Worm (Caenorhabditis elegans): ENCODE measurements around the gene ndub-6.

ndub-6 gene

ce11 chrIV:11641802-11642201 lies 10.4 kb upstream of the ndub-6 start, which contains the start of gene ZK809.1:
Gene ZK809.1 (plus strand): TSS chrIV:11642102.
- TF ChIP-seq unc-62 (GFP tag; optimal IDR thresholded peaks at IDR 0.05): no peak

DNA sequence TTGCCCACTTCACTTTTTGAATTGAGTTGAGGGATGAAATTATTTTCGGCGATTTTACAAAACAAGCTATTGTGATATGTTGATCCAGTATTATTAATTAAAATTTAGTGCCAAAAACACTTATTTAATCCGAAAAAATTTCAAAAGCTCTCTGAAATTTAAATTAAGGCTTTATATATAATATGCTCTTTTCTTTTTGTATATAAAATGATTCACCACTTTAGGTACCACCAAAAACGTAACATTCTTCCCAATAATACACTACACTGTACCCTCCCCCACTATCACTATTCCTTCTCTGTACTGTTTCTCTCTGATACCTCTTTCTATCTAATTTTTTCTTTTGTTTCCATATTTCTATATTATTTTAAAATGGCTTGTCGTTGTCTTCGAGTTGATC lies 8.4 kb upstream of the ndub-6 start, which contains the start of gene prx-2:
TSS of gene prx-2 (plus strand) at position 301 of the 400 bp plus-strand sequence.
- TF ChIP-seq unc-62 (GFP tag; optimal IDR thresholded peaks at IDR 0.05): no peak

ce11 chrIV:11644705-11645104 lies 7.5 kb upstream of the ndub-6 start:
- no peak for TF ChIP-seq unc-62 (GFP tag; optimal IDR thresholded peaks at IDR 0.05)

DNA sequence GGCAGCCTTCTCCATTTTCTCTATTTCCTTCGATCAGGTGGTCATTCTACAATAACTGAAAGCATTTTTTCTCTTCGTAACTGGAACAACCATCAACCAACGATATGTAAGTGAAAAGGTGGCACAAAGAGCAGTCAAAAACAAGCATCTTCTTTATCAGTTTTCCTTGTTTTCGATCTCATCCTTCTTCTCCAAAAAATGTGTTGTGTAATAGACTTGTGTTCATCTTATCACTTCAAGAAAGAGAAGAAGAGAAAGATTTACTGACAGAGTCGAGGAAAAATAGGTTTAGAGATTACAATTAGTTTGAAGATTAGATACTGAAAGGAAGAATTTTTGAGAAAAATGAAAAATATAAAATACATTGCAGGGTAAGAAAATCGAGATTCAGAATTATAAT lies 6.8 kb upstream of the ndub-6 start:
- TF ChIP-seq unc-62 (GFP tag; optimal IDR thresholded peaks at IDR 0.05): no peak

DNA sequence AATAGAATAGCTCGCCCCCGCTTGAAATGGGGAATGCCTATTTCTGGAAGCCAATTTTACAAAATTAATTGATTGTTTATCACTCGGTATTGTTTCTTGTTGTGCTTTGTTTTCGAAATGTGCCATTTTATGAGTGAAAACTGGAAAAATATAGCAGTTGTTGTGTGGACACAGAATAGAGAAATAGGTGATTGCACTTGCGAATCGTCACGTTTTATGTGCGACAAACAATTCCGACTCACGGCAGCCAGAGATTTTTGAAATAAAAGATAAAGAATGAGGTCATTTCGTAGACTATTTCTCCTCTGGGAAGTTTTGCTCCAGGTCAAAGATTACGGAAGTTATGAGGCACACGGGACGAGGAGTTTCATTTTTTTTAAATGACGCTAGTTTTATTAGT lies 5.3 kb upstream of the ndub-6 start:
- no peak for TF ChIP-seq unc-62 (GFP tag; optimal IDR thresholded peaks at IDR 0.05)

ce11 chrIV:11649031-11649430 lies 3.2 kb upstream of the ndub-6 start, which contains the start of gene ZK809.8:
Gene ZK809.8 (minus strand): TSS chrIV:11649064.
- no peak for TF ChIP-seq unc-62 (GFP tag; optimal IDR thresholded peaks at IDR 0.05)

DNA sequence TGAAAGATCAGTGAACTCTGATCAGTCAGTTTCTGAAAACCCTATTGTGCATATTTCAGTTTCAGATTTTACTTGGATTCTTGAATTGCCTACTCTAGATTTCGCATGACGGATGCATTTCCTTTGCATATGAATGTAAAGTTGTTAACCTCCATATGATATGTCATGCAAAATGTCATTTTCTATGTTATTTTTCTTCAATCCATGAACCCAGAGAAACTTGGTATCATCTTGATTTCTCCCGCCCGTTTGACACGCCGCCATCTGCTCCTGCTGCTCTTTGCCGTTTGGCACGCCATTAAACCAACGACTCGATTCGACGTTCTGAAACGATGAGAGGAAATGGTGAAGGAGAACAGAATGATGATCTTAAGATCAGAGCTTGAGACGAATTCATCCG lies 1.9 kb upstream of the ndub-6 start:
- TF ChIP-seq unc-62 (GFP tag; optimal IDR thresholded peaks at IDR 0.05): no peak

DNA sequence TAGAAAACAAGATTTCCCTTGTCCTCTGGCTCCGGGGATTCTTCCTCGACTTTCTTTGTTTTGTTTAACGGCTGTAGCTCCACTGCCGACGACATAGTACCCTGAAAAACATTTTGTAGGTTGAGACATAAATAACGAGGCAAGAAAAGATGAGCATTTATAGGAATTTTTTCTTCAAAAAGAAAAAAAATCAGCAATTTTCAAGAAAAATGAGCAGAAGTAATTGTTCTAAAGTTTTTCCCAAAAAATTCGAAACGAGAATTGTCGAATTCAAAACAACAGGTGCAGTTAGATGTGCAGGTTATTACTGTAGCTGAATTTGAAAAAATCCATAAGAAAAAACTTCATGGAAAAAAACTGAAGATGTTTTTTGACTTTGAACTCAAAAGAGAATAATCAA lies 3.2 kb downstream of the ndub-6 start, which contains the start of gene ent-1:
TSS of gene ent-1 (minus strand) at position 101 of the 400 bp plus-strand sequence.
- TF ChIP-seq unc-62 (GFP tag; optimal IDR thresholded peaks at IDR 0.05): no peak

ce11 chrIV:11656144-11656780 lies 4.1 kb downstream of the ndub-6 start, which contains the start of gene ZK809.5:
Gene ZK809.5 (plus strand): TSS chrIV:11656730.
- TF ChIP-seq unc-62 (GFP tag; optimal IDR thresholded peaks at IDR 0.05): no peak

- no peak for TF ChIP-seq unc-62 (GFP tag; optimal IDR thresholded peaks at IDR 0.05)
Observed at ce11 chrIV:11659794-11660312, 7.7 kb downstream of the ndub-6 start, which contains the start of gene ZK792.1. Gene ZK792.1 (plus strand): TSS chrIV:11659844.

- TF ChIP-seq unc-62 (GFP tag; optimal IDR thresholded peaks at IDR 0.05): no peak
Observed at ce11 chrIV:11665010-11665409, 12.8 kb downstream of the ndub-6 start, which contains the start of gene ZK809.9. Gene ZK809.9 (plus strand): TSS chrIV:11665310.

DNA sequence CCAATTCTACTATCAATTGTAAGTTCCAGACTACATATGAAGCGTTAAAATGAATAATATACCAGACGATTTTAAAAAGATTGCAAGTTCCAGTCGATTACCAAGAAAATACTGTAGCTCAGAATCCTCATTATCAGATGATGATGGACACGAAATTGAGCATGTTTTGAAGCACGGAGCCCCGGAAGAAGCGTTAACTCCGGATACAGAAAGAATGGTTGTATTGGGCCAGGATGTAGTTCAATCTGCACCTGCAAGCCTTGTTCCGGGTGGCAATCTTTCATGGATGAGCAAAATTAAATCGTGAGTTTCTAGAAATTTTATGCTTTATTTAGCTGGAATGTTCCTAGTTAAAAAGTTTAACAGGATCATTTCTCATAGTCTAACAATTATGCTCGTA lies 15.8 kb downstream of the ndub-6 start, which contains the start of gene atg-4.2:
TSS of gene atg-4.2 (plus strand) at position 24 of the 400 bp plus-strand sequence.
- TF ChIP-seq unc-62 (GFP tag; optimal IDR thresholded peaks at IDR 0.05): no peak

ce11 chrIV:11673543-11673942 lies 21.3 kb downstream of the ndub-6 start, which contains the start of gene inx-8:
Gene inx-8 (plus strand): TSS chrIV:11673843.
- no peak for TF ChIP-seq unc-62 (GFP tag; optimal IDR thresholded peaks at IDR 0.05)

ce11 chrIV:11676054-11676453 lies 23.9 kb downstream of the ndub-6 start, which contains the start of gene inx-9:
Gene inx-9 (plus strand): TSS chrIV:11676354.
- no peak for TF ChIP-seq unc-62 (GFP tag; optimal IDR thresholded peaks at IDR 0.05)

ce11 chrIV:11681905-11682304 lies 29.7 kb downstream of the ndub-6 start, which contains the start of gene ZK792.4:
Gene ZK792.4 (minus strand): TSS chrIV:11682005.
- TF ChIP-seq unc-62 (GFP tag; optimal IDR thresholded peaks at IDR 0.05): no peak

ce11 chrIV:11688018-11688417 lies 35.8 kb downstream of the ndub-6 start, which contains the start of gene ZK792.5:
Gene ZK792.5 (minus strand): TSS chrIV:11688118.
- TF ChIP-seq unc-62 (GFP tag; optimal IDR thresholded peaks at IDR 0.05): no peak

- TF ChIP-seq unc-62 (GFP tag; optimal IDR thresholded peaks at IDR 0.05): no peak
Observed at ce11 chrIV:11690988-11691387, 38.8 kb downstream of the ndub-6 start, which contains the start of gene let-60. Gene let-60 (minus strand): TSS chrIV:11691088.

Data from whole organism, dauer.